Fruit fly (Drosophila melanogaster) whole organism, embryonic: ENCODE measurements around the gene Hsp83.

ENCODE experiments used
- Atf3 ChIP-seq: fragments of 200-800 bp; sonication (Bioruptor generic); optimal IDR thresholded peaks from 3 replicates; lab custom pipeline; 2016; ENCODE audit warnings: missing biosample characterization, missing genetic modification characterization
- BEAF-32 ChIP-seq: fragments of 200-800 bp; sonication (Bioruptor generic); optimal IDR thresholded peaks from 3 replicates; lab custom pipeline; 2017; ENCODE audit warnings: missing biosample characterization, missing genetic modification characterization, mild to moderate bottlenecking, moderate library complexity, missing genetic modification reagents
- CG10654 ChIP-seq: fragments of 200-800 bp; sonication (Bioruptor generic); optimal IDR thresholded peaks from 2 replicates; lab custom pipeline; 2016; ENCODE audit warnings: missing biosample characterization, missing genetic modification characterization
- CG12744 ChIP-seq: fragments of 200-800 bp; sonication (Bioruptor generic); optimal IDR thresholded peaks from 2 replicates; lab custom pipeline; 2016; ENCODE audit warnings: missing biosample characterization, missing genetic modification characterization
- CG13287 ChIP-seq: fragments of 200-800 bp; sonication (Bioruptor generic); IDR thresholded peaks from 2 replicates; pipeline ENCODE4 v1.3.6; 2022; ENCODE audit warnings: missing biosample characterization, missing genetic modification characterization; ENCODE audit not compliant: partially characterized antibody
- CG1529 ChIP-seq: fragments of 200-800 bp; sonication (Bioruptor generic); optimal IDR thresholded peaks from 3 replicates; lab custom pipeline; 2018; ENCODE audit warnings: missing biosample characterization, missing genetic modification characterization
- CG15696 ChIP-seq: fragments of 200-800 bp; sonication (Bioruptor generic); optimal IDR thresholded peaks from 2 replicates; lab custom pipeline; 2019; ENCODE audit warnings: missing biosample characterization, mild to moderate bottlenecking, missing genetic modification characterization, moderate library complexity
- CG1647 ChIP-seq: fragments of 200-800 bp; sonication (Bioruptor generic); optimal IDR thresholded peaks from 3 replicates; lab custom pipeline; 2016; ENCODE audit warnings: missing biosample characterization, missing genetic modification characterization
- CG17328 ChIP-seq: fragments of 200-800 bp; sonication (Bioruptor generic); IDR thresholded peaks from 2 replicates; pipeline ENCODE4 v1.3.6; 2022; ENCODE audit warnings: missing biosample characterization, missing genetic modification characterization
- CG17385 ChIP-seq: fragments of 200-800 bp; sonication (Bioruptor generic); optimal IDR thresholded peaks from 3 replicates; lab custom pipeline; 2018; ENCODE audit warnings: missing biosample characterization, mild to moderate bottlenecking, missing genetic modification characterization
- CG17829 ChIP-seq: fragments of 200-800 bp; optimal IDR thresholded peaks from 2 replicates; lab custom pipeline; 2019; ENCODE audit warnings: missing biosample characterization, mild to moderate bottlenecking, missing genetic modification characterization, moderate library complexity
- CG17912 ChIP-seq: fragments of 200-800 bp; sonication (Bioruptor generic); optimal IDR thresholded peaks from 2 replicates; lab custom pipeline; 2018; ENCODE audit warnings: missing biosample characterization, mild to moderate bottlenecking, missing genetic modification characterization
- CG1792 ChIP-seq: fragments of 200-800 bp; sonication (Bioruptor generic); optimal IDR thresholded peaks from 2 replicates; lab custom pipeline; 2016; ENCODE audit warnings: missing biosample characterization, missing genetic modification characterization
- CG18599 ChIP-seq: fragments of 200-800 bp; sonication (Bioruptor generic); optimal IDR thresholded peaks from 3 replicates; lab custom pipeline; 2017; ENCODE audit warnings: missing biosample characterization, missing genetic modification characterization, mild to moderate bottlenecking, moderate library complexity, missing genetic modification reagents
- CG30403 ChIP-seq: fragments of 200-800 bp; sonication (Bioruptor generic); optimal IDR thresholded peaks from 3 replicates; lab custom pipeline; 2016; ENCODE audit warnings: missing biosample characterization, missing genetic modification characterization
- CG34422 ChIP-seq: fragments of 200-800 bp; sonication (Bioruptor generic); IDR thresholded peaks from 3 replicates; pipeline ENCODE4 v1.3.6; 2022; ENCODE audit warnings: missing biosample characterization, missing genetic modification characterization
- CG4328 ChIP-seq: fragments of 200-800 bp; sonication (Bioruptor generic); optimal IDR thresholded peaks from 3 replicates; lab custom pipeline; 2017; ENCODE audit warnings: missing biosample characterization, missing genetic modification reagents, missing genetic modification characterization
- CG6254 ChIP-seq: fragments of 200-800 bp; sonication (Bioruptor generic); optimal IDR thresholded peaks from 3 replicates; lab custom pipeline; 2017; ENCODE audit warnings: mild to moderate bottlenecking, missing biosample characterization, missing genetic modification reagents, missing genetic modification characterization
- CG6765 ChIP-seq: fragments of 200-800 bp; sonication (Bioruptor generic); optimal IDR thresholded peaks from 3 replicates; lab custom pipeline; 2017; ENCODE audit warnings: missing biosample characterization, mild to moderate bottlenecking, missing genetic modification characterization
- CG7786 ChIP-seq: fragments of 200-800 bp; sonication (Bioruptor generic); optimal IDR thresholded peaks from 2 replicates; lab custom pipeline; 2016; ENCODE audit warnings: missing biosample characterization, missing genetic modification characterization
- CG8388 ChIP-seq: fragments of 200-800 bp; sonication (Bioruptor generic); optimal IDR thresholded peaks from 2 replicates; lab custom pipeline; 2019; ENCODE audit warnings: missing biosample characterization, mild to moderate bottlenecking, missing genetic modification characterization, moderate library complexity
- CG8944 ChIP-seq: fragments of 200-800 bp; sonication (Bioruptor generic); optimal IDR thresholded peaks from 3 replicates; lab custom pipeline; 2016; ENCODE audit warnings: missing biosample characterization, missing genetic modification characterization
- D ChIP-seq, 2 experiments: fragments of 200-800 bp in 1 of 2; fragments of >200 bp in 1 of 2; sonication (Bioruptor generic) in 1 of 2; optimal IDR thresholded peaks; 2 replicates in 1 of 2; 3 replicates in 1 of 2; lab custom pipeline; 2017; ENCODE audit warnings: mild to moderate bottlenecking in 1 of 2, missing biosample characterization in 1 of 2, missing genetic modification characterization in 1 of 2, missing genetic modification reagents in 1 of 2
- Dip3 ChIP-seq: fragments of 200-800 bp; sonication (Bioruptor generic); optimal IDR thresholded peaks from 3 replicates; lab custom pipeline; 2016; ENCODE audit warnings: missing biosample characterization, missing genetic modification characterization
- Gsc ChIP-seq: fragments of 200-800 bp; sonication (Bioruptor generic); IDR thresholded peaks from 2 replicates; pipeline ENCODE4 v1.3.6; 2022; ENCODE audit warnings: missing biosample characterization, missing genetic modification characterization
- HLH3B ChIP-seq: fragments of 200-800 bp; sonication (Bioruptor generic); IDR thresholded peaks from 2 replicates; pipeline ENCODE4 v1.3.6; 2022; ENCODE audit warnings: missing biosample characterization, missing genetic modification characterization
- Hmr ChIP-seq: fragments of 200-800 bp; sonication (Bioruptor generic); optimal IDR thresholded peaks from 3 replicates; lab custom pipeline; 2017; ENCODE audit warnings: mild to moderate bottlenecking, missing biosample characterization, missing genetic modification reagents, missing genetic modification characterization
- Max ChIP-seq: fragments of 200-800 bp; sonication (Bioruptor generic); optimal IDR thresholded peaks from 2 replicates; lab custom pipeline; 2016; ENCODE audit warnings: missing biosample characterization, mild to moderate bottlenecking, missing genetic modification characterization
- Med ChIP-seq: fragments of 200-800 bp; sonication (Bioruptor generic); peaks from one replicate; lab custom pipeline; 2016; ENCODE audit warnings: missing biosample characterization, missing genetic modification characterization, mild to moderate bottlenecking, inconsistent platforms, moderate library complexity
- NfI ChIP-seq: fragments of 200-800 bp; sonication (Bioruptor generic); optimal IDR thresholded peaks from 3 replicates; lab custom pipeline; 2018; ENCODE audit warnings: missing biosample characterization, mild to moderate bottlenecking, missing genetic modification characterization, moderate library complexity
- ash1 ChIP-seq: fragments of 200-800 bp; sonication (Bioruptor generic); optimal IDR thresholded peaks from 2 replicates; lab custom pipeline; 2018; ENCODE audit warnings: missing biosample characterization, mild to moderate bottlenecking, missing genetic modification characterization
- br ChIP-seq: fragments of >200 bp; optimal IDR thresholded peaks from 2 replicates; lab custom pipeline; 2017
- esg ChIP-seq: fragments of 200-800 bp; sonication (Bioruptor generic); conservative IDR thresholded peaks from 2 replicates; pipeline ENCODE4 v1.3.6; 2022; ENCODE audit warnings: missing biosample characterization, missing genetic modification characterization
- eyg ChIP-seq: fragments of 200-800 bp; sonication (Bioruptor generic); optimal IDR thresholded peaks from 3 replicates; lab custom pipeline; 2016; ENCODE audit warnings: missing biosample characterization, missing genetic modification characterization
- hbn ChIP-seq: fragments of 200-800 bp; sonication (Bioruptor generic); IDR thresholded peaks from 2 replicates; pipeline ENCODE4 v1.3.6; 2022; ENCODE audit warnings: missing biosample characterization, missing genetic modification characterization; ENCODE audit not compliant: partially characterized antibody
- her ChIP-seq: fragments of 200-800 bp; sonication (Bioruptor generic); optimal IDR thresholded peaks from 2 replicates; lab custom pipeline; 2016; ENCODE audit warnings: missing biosample characterization, missing genetic modification characterization
- insv ChIP-seq, 2 experiments: fragments of 200-800 bp; sonication (Bioruptor generic); optimal IDR thresholded peaks; 3 replicates each; lab custom pipeline; 2016 to 2018; ENCODE audit warnings: missing biosample characterization in 2 of 2, missing genetic modification characterization in 2 of 2
- jumu ChIP-seq: fragments of 200-800 bp; sonication (Bioruptor generic); optimal IDR thresholded peaks from 3 replicates; lab custom pipeline; 2016; ENCODE audit warnings: missing biosample characterization, missing genetic modification characterization
- kay ChIP-seq: fragments of 200-800 bp; sonication (Bioruptor generic); optimal IDR thresholded peaks from 2 replicates; lab custom pipeline; 2016; ENCODE audit warnings: missing biosample characterization, missing genetic modification characterization
- ken ChIP-seq: fragments of 200-800 bp; sonication (Bioruptor generic); IDR thresholded peaks from 3 replicates; pipeline ENCODE4 v1.3.6; 2022; ENCODE audit warnings: missing biosample characterization, missing genetic modification characterization
- nmo ChIP-seq: fragments of 200-800 bp; sonication (Bioruptor generic); optimal IDR thresholded peaks from 2 replicates; lab custom pipeline; 2018; ENCODE audit warnings: missing biosample characterization, mild to moderate bottlenecking, missing genetic modification characterization, moderate library complexity
- onecut ChIP-seq: fragments of 200-800 bp; sonication (Bioruptor generic); IDR thresholded peaks from 2 replicates; pipeline ENCODE4 v1.3.6; 2022; ENCODE audit warnings: missing biosample characterization, missing genetic modification characterization
- rib ChIP-seq: fragments of 200-800 bp; sonication (Bioruptor generic); IDR thresholded peaks from 2 replicates; pipeline ENCODE4 v1.3.6; 2022; ENCODE audit warnings: missing biosample characterization, missing genetic modification characterization
- slou ChIP-seq: fragments of 200-800 bp; sonication (Bioruptor generic); optimal IDR thresholded peaks from 3 replicates; lab custom pipeline; 2016; ENCODE audit warnings: missing biosample characterization, missing genetic modification characterization
- tll ChIP-seq, 2 experiments: fragments of 200-800 bp in 1 of 2; fragments of >200 bp in 1 of 2; sonication (Bioruptor generic) in 1 of 2; optimal IDR thresholded peaks; 2 replicates each; lab custom pipeline; 2017 to 2019; ENCODE audit warnings: missing biosample characterization in 2 of 2, missing genetic modification characterization in 2 of 2, mild to moderate bottlenecking in 1 of 2, moderate library complexity in 1 of 2
- usp ChIP-seq: fragments of >200 bp; optimal IDR thresholded peaks from 2 replicates; lab custom pipeline; 2017; ENCODE audit warnings: missing biosample characterization, missing genetic modification characterization
- vnd ChIP-seq: fragments of 200-800 bp; sonication (Bioruptor generic); IDR thresholded peaks from 3 replicates; pipeline ENCODE4 v1.3.6; 2022; ENCODE audit warnings: missing biosample characterization, missing genetic modification characterization; ENCODE audit not compliant: partially characterized antibody

The Hsp83 gene

DNA sequence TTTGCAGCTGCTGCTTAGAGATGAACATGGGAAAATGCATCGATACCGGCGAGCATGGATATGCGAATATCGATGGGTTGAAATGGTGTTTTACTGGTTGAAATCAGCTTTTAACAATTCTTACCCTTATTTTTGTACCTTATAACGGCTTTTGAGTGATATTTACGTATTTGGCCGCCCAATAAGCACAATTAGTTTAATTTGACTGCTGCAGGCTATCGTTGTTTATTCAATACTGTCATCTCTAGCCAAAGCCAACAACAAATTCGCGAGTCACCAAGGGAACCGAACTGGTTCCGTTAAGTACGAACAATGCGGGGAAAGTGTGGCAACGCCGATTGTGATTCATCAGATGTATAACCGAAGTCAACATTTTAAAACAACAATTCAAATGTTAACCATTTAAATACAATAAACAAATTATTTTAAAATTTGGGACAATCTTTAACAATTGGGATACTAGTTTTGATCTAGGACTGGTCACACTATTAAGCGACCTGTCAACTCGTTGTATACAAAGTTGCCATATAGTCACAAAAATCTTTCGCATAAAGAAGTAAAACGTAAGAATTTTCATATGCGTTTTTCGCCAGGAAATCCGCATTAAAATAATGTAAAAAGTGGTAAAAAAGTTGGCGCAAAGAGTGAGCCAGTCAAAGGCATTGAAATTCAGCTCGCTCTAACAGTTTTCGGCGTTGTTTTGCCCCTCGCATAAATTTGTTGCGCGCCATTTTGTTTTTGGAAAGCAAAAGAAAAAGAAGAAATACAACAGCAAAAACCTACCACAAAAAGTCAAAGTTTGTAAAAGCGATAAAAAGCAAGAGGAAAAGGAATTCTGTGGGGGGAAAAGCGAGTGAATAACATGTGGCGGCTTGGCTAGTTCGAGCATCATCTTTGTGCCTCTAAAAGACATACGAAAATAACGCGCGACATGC is 44.4 kb upstream of the Hsp83 start, which contains the start of the genes Usp5 and BtbVII (continued):
- TF ChIP-seq CG30403 (GFP tag; lab: Kevin White, UChicago) (peak; percentile 69), kay (GFP tag; lab: Kevin White, UChicago) (peak; percentile 70), CG17829 (peak; percentile 62), CG1647 (GFP tag; lab: Kevin White, UChicago) (no peak), usp (GFP tag; lab: Kevin White, UChicago) (no peak), Dip3 (GFP tag; lab: Kevin White, UChicago) (peak; percentile 49), CG1529 (GFP tag; lab: Kevin White, UChicago) (peak; percentile 7), CG8944 (GFP tag; lab: Kevin White, UChicago) (peak; percentile 72), CG4328 (peak; percentile 29), Atf3 (GFP tag; lab: Kevin White, UChicago) (peak; percentile 41), hbn (peak; percentile 97), eyg (GFP tag; lab: Kevin White, UChicago) (peak; percentile 22), CG13287 (GFP tag; lab: Robert Waterston, UW) (peak; percentile 99), vnd (GFP tag; lab: Robert Waterston, UW) (peak; percentile 96), CG12744 (peak; percentile 26), HLH3B (0 out of 2 replicates have a peak, but pooled peaks have one; percentile 14), Gsc (GFP tag; lab: Robert Waterston, UW) (no peak), CG6765 (peak; percentile 27), CG10654 (GFP tag; lab: Kevin White, UChicago) (peak; percentile 39), ash1 (GFP tag; lab: Kevin White, UChicago) (no peak), NfI (GFP tag; lab: Kevin White, UChicago) (peak; percentile 54), nmo (GFP tag; lab: Kevin White, UChicago) (peak; percentile 61), CG6254 (GFP tag; lab: Kevin White, UChicago) (no peak), BEAF-32 (GFP tag; lab: Kevin White, UChicago) (peak; percentile 95), ken (GFP tag; lab: Robert Waterston, UW) (no peak), slou (GFP tag; lab: Kevin White, UChicago) (no peak), CG34422 (GFP tag; lab: Robert Waterston, UW) (peak; percentile 86; the same call in 1 of the 3 replicates), D (optimal IDR thresholded peaks at IDR 0.05; lab: Kevin White, UChicago) (no peak), D (GFP tag; optimal IDR thresholded peaks at IDR 0.05; lab: Kevin White, UChicago) (peak; percentile 28), jumu (GFP tag; lab: Kevin White, UChicago) (peak; percentile 61), CG17328 (peak; percentile 30; the same call in 1 of the 2 replicates), Hmr (GFP tag; lab: Kevin White, UChicago) (peak; percentile 50), CG18599 (GFP tag; lab: Kevin White, UChicago) (no peak), Med (GFP tag; lab: Kevin White, UChicago) (peak; percentile 96), br (lab: Kevin White, UChicago) (no peak), onecut (GFP tag; lab: Robert Waterston, UW) (0 out of 2 replicates have a peak, but pooled peaks have one; percentile 19), Max (peak; percentile 43), esg (no peak), CG15696 (tag; lab: Kevin White, UChicago) (peak; percentile 41), her (GFP tag; lab: Kevin White, UChicago) (peak; percentile 74), CG17385 (GFP tag; lab: Kevin White, UChicago) (no peak), rib (peak; percentile 91), CG8388 (GFP tag; lab: Kevin White, UChicago) (peak; percentile 17), insv (GFP tag; optimal IDR thresholded peaks at IDR 0.05; lab: Kevin White, UChicago) (peak in 1 of 2 experiments; percentile 11), tll (GFP tag; optimal IDR thresholded peaks at IDR 0.05; lab: Kevin White, UChicago) (peak in 1 of 2 experiments; percentile 61), CG1792 (GFP tag; lab: Kevin White, UChicago) (peak; percentile 33), CG17912 (GFP tag; lab: Kevin White, UChicago) (no peak), CG7786 (GFP tag; lab: Kevin White, UChicago) (peak; percentile 56)
